Fruit fly (Drosophila melanogaster) whole organism, embryonic: ENCODE measurements around the gene pall.

ENCODE experiments used
- Blimp-1 ChIP-seq: fragments of 200-800 bp; sonication (Bioruptor generic); optimal IDR thresholded peaks from 3 replicates; lab custom pipeline; 2018; ENCODE audit warnings: missing biosample characterization, missing genetic modification characterization, mild to moderate bottlenecking, moderate library complexity, missing genetic modification reagents
- CG10147 ChIP-seq: fragments of 200-800 bp; sonication (Bioruptor generic); optimal IDR thresholded peaks from 2 replicates; lab custom pipeline; 2019; ENCODE audit warnings: missing biosample characterization, mild to moderate bottlenecking, missing genetic modification characterization, moderate library complexity
- CG10209 ChIP-seq: fragments of 200-800 bp; sonication (Bioruptor generic); optimal IDR thresholded peaks from 3 replicates; lab custom pipeline; 2017; ENCODE audit warnings: missing biosample characterization, mild to moderate bottlenecking, missing genetic modification characterization, missing genetic modification reagents
- CG11723 ChIP-seq: fragments of 200-800 bp; sonication (Bioruptor generic); optimal IDR thresholded peaks from 2 replicates; lab custom pipeline; 2017; ENCODE audit warnings: missing biosample characterization, mild to moderate bottlenecking, missing genetic modification characterization
- CG12071 ChIP-seq: fragments of 200-800 bp; sonication (Bioruptor generic); optimal IDR thresholded peaks from 3 replicates; lab custom pipeline; 2018; ENCODE audit warnings: missing biosample characterization, mild to moderate bottlenecking, missing genetic modification characterization
- CG12155 ChIP-seq: fragments of 200-800 bp; sonication (Bioruptor generic); optimal IDR thresholded peaks from 3 replicates; lab custom pipeline; 2016; ENCODE audit warnings: missing biosample characterization, missing genetic modification characterization
- CG13287 ChIP-seq: fragments of 200-800 bp; sonication (Bioruptor generic); IDR thresholded peaks from 2 replicates; pipeline ENCODE4 v1.3.6; 2022; ENCODE audit warnings: missing biosample characterization, missing genetic modification characterization; ENCODE audit not compliant: partially characterized antibody
- CG15601 ChIP-seq: fragments of 200-800 bp; sonication (Bioruptor generic); optimal IDR thresholded peaks from 3 replicates; lab custom pipeline; 2019; ENCODE audit warnings: missing biosample characterization, mild to moderate bottlenecking, missing genetic modification characterization, moderate library complexity
- CG1602 ChIP-seq: fragments of 200-800 bp; sonication (Bioruptor generic); optimal IDR thresholded peaks from 3 replicates; lab custom pipeline; 2016; ENCODE audit warnings: missing biosample characterization, missing genetic modification characterization
- CG17186 ChIP-seq: fragments of 200-800 bp; sonication (Bioruptor generic); optimal IDR thresholded peaks from 3 replicates; lab custom pipeline; 2017; ENCODE audit warnings: missing biosample characterization, missing genetic modification reagents, missing genetic modification characterization
- CG1832 ChIP-seq: fragments of 200-800 bp; sonication (Bioruptor generic); optimal IDR thresholded peaks from 2 replicates; lab custom pipeline; 2017; ENCODE audit warnings: missing biosample characterization, mild to moderate bottlenecking, missing genetic modification characterization, inconsistent platforms
- CG18619 ChIP-seq: fragments of 200-800 bp; sonication (Bioruptor generic); optimal IDR thresholded peaks from 3 replicates; lab custom pipeline; 2017; ENCODE audit warnings: missing biosample characterization, mild to moderate bottlenecking, missing genetic modification characterization
- CG31224 ChIP-seq: fragments of 200-800 bp; sonication (Bioruptor generic); IDR thresholded peaks from 2 replicates; pipeline ENCODE4 v1.3.6; 2022; ENCODE audit warnings: missing biosample characterization, missing genetic modification characterization
- CG32767 ChIP-seq: fragments of 200-800 bp; sonication (Bioruptor generic); IDR thresholded peaks from 2 replicates; pipeline ENCODE4 v1.3.6; 2022; ENCODE audit warnings: missing biosample characterization, missing genetic modification characterization
- CG33557 ChIP-seq: fragments of 200-800 bp; sonication (Bioruptor generic); optimal IDR thresholded peaks from 2 replicates; lab custom pipeline; 2019; ENCODE audit warnings: missing biosample characterization, mild to moderate bottlenecking, missing genetic modification characterization, moderate library complexity
- CG3726 ChIP-seq: fragments of 200-800 bp; sonication (Bioruptor generic); IDR thresholded peaks from 3 replicates; pipeline ENCODE4, ENCODE4 v1.3.6; 2022; ENCODE audit warnings: missing biosample characterization, missing genetic modification characterization
- CG43689 ChIP-seq: fragments of 200-800 bp; sonication (Bioruptor generic); IDR thresholded peaks from 2 replicates; pipeline ENCODE4 v1.3.6; 2022; ENCODE audit warnings: missing biosample characterization, missing genetic modification characterization
- CG5180 ChIP-seq: fragments of 200-800 bp; sonication (Bioruptor generic); optimal IDR thresholded peaks from 3 replicates; lab custom pipeline; 2017; ENCODE audit warnings: missing biosample characterization, missing genetic modification characterization, mild to moderate bottlenecking, moderate library complexity, missing genetic modification reagents
- CG6854 ChIP-seq: fragments of 200-800 bp; sonication (Bioruptor generic); optimal IDR thresholded peaks from 3 replicates; lab custom pipeline; 2017; ENCODE audit warnings: missing biosample characterization, mild to moderate bottlenecking, missing genetic modification characterization
- CG7786 ChIP-seq: fragments of 200-800 bp; sonication (Bioruptor generic); optimal IDR thresholded peaks from 2 replicates; lab custom pipeline; 2016; ENCODE audit warnings: missing biosample characterization, missing genetic modification characterization
- CG7987 ChIP-seq: fragments of 200-800 bp; sonication (Bioruptor generic); optimal IDR thresholded peaks from 2 replicates; lab custom pipeline; 2018; ENCODE audit warnings: missing biosample characterization, mild to moderate bottlenecking, missing genetic modification characterization, moderate library complexity
- CG9437 ChIP-seq: fragments of 200-800 bp; sonication (Bioruptor generic); optimal IDR thresholded peaks from 2 replicates; lab custom pipeline; 2018; ENCODE audit warnings: missing biosample characterization, mild to moderate bottlenecking, missing genetic modification characterization
- D ChIP-seq, 2 experiments: fragments of 200-800 bp in 1 of 2; fragments of >200 bp in 1 of 2; sonication (Bioruptor generic) in 1 of 2; optimal IDR thresholded peaks; 2 replicates in 1 of 2; 3 replicates in 1 of 2; lab custom pipeline; 2017; ENCODE audit warnings: mild to moderate bottlenecking in 1 of 2, missing biosample characterization in 1 of 2, missing genetic modification characterization in 1 of 2, missing genetic modification reagents in 1 of 2
- D19A ChIP-seq: fragments of 200-800 bp; optimal IDR thresholded peaks from 3 replicates; lab custom pipeline; 2019; ENCODE audit warnings: missing biosample characterization, mild to moderate bottlenecking, missing genetic modification characterization, moderate library complexity
- Dref ChIP-seq: fragments of 200-800 bp; sonication (Bioruptor generic); IDR thresholded peaks from 2 replicates; pipeline ENCODE4 v1.3.6; 2022; ENCODE audit warnings: missing biosample characterization, missing genetic modification characterization
- Fer3 ChIP-seq: fragments of 200-800 bp; sonication (Bioruptor generic); optimal IDR thresholded peaks from 2 replicates; lab custom pipeline; 2018; ENCODE audit warnings: missing biosample characterization, mild to moderate bottlenecking, missing genetic modification characterization, moderate library complexity
- Hmx ChIP-seq: fragments of 200-800 bp; sonication (Bioruptor generic); optimal IDR thresholded peaks from 2 replicates; lab custom pipeline; 2016; ENCODE audit warnings: missing biosample characterization, missing genetic modification characterization
- Hr39 ChIP-seq: fragments of >200 bp; optimal IDR thresholded peaks from 2 replicates; lab custom pipeline; 2017
- Mad ChIP-seq: fragments of 200-800 bp; sonication (Bioruptor generic); optimal IDR thresholded peaks from 2 replicates; lab custom pipeline; 2016; ENCODE audit warnings: missing biosample characterization, missing genetic modification characterization
- Oli ChIP-seq: fragments of 200-800 bp; sonication (Bioruptor generic); optimal IDR thresholded peaks from 2 replicates; lab custom pipeline; 2018; ENCODE audit warnings: missing biosample characterization, mild to moderate bottlenecking, missing genetic modification characterization, moderate library complexity
- PHDP ChIP-seq: fragments of 200-800 bp; sonication (Bioruptor generic); optimal IDR thresholded peaks from 3 replicates; lab custom pipeline; 2018; ENCODE audit warnings: missing biosample characterization, mild to moderate bottlenecking, missing genetic modification characterization, moderate library complexity
- Spps ChIP-seq: fragments of 200-800 bp; sonication (Bioruptor generic); optimal IDR thresholded peaks from 2 replicates; lab custom pipeline; 2018; ENCODE audit warnings: missing biosample characterization, mild to moderate bottlenecking, missing genetic modification characterization
- Xrp1 ChIP-seq: fragments of 200-800 bp; sonication (Bioruptor generic); IDR thresholded peaks from 2 replicates; pipeline ENCODE4 v1.3.6; 2022; ENCODE audit warnings: missing biosample characterization, missing genetic modification characterization
- ash1 ChIP-seq: fragments of 200-800 bp; sonication (Bioruptor generic); optimal IDR thresholded peaks from 2 replicates; lab custom pipeline; 2018; ENCODE audit warnings: missing biosample characterization, mild to moderate bottlenecking, missing genetic modification characterization
- chinmo ChIP-seq: fragments of 200-800 bp; sonication (Bioruptor generic); IDR thresholded peaks from 4 replicates; pipeline ENCODE4 v1.3.6; 2022; ENCODE audit warnings: missing biosample characterization, missing genetic modification characterization; ENCODE audit not compliant: partially characterized antibody
- dimm ChIP-seq: fragments of 200-800 bp; sonication (Bioruptor generic); IDR thresholded peaks from 2 replicates; pipeline ENCODE4 v1.3.6; 2022; ENCODE audit warnings: missing biosample characterization, missing genetic modification characterization
- dmrt11E ChIP-seq: fragments of 200-800 bp; sonication (Bioruptor generic); optimal IDR thresholded peaks from 3 replicates; lab custom pipeline; 2018; ENCODE audit warnings: missing biosample characterization, mild to moderate bottlenecking, missing genetic modification characterization, moderate library complexity
- en ChIP-seq: fragments of 200-800 bp; sonication (Bioruptor generic); optimal IDR thresholded peaks from 2 replicates; lab custom pipeline; 2016; ENCODE audit warnings: missing biosample characterization, missing genetic modification characterization
- ham ChIP-seq: fragments of 200-800 bp; sonication (Bioruptor generic); IDR thresholded peaks from 2 replicates; pipeline ENCODE4 v1.3.6; 2022; ENCODE audit warnings: missing biosample characterization, missing genetic modification characterization
- ken ChIP-seq: fragments of 200-800 bp; sonication (Bioruptor generic); IDR thresholded peaks from 3 replicates; pipeline ENCODE4 v1.3.6; 2022; ENCODE audit warnings: missing biosample characterization, missing genetic modification characterization
- onecut ChIP-seq: fragments of 200-800 bp; sonication (Bioruptor generic); IDR thresholded peaks from 2 replicates; pipeline ENCODE4 v1.3.6; 2022; ENCODE audit warnings: missing biosample characterization, missing genetic modification characterization
- rib ChIP-seq: fragments of 200-800 bp; sonication (Bioruptor generic); IDR thresholded peaks from 2 replicates; pipeline ENCODE4 v1.3.6; 2022; ENCODE audit warnings: missing biosample characterization, missing genetic modification characterization
- sima ChIP-seq: fragments of 200-800 bp; sonication (Bioruptor generic); optimal IDR thresholded peaks from 2 replicates; lab custom pipeline; 2016; ENCODE audit warnings: missing biosample characterization, missing genetic modification characterization
- sqz ChIP-seq: fragments of 200-800 bp; sonication (Bioruptor generic); optimal IDR thresholded peaks from 3 replicates; lab custom pipeline; 2018; ENCODE audit warnings: missing biosample characterization, mild to moderate bottlenecking, missing genetic modification characterization
- trh ChIP-seq: fragments of 200-800 bp; sonication (Bioruptor generic); optimal IDR thresholded peaks from 2 replicates; lab custom pipeline; 2016; ENCODE audit warnings: missing biosample characterization, missing genetic modification characterization
- unc-4 ChIP-seq: fragments of 200-800 bp; sonication (Bioruptor generic); IDR thresholded peaks from 2 replicates; pipeline ENCODE4 v1.3.6; 2022; ENCODE audit warnings: missing biosample characterization, missing genetic modification characterization; ENCODE audit not compliant: partially characterized antibody
- wor ChIP-seq: fragments of 200-800 bp; sonication (Bioruptor generic); IDR thresholded peaks from 2 replicates; pipeline ENCODE4 v1.3.6; 2022; ENCODE audit warnings: missing biosample characterization, missing genetic modification characterization

pall gene

dm6 chr3L:9460775-9461491 is 26.7 kb downstream of the pall start, which contains the start of the genes CG3434 and CG44838 (continued):
- TF ChIP-seq PHDP (peak; percentile 81), Hmx (GFP tag; lab: Kevin White, UChicago) (peak; percentile 26), Mad (GFP tag; lab: Kevin White, UChicago) (peak; percentile 82), CG12155 (GFP tag; lab: Kevin White, UChicago) (peak; percentile 86), onecut (GFP tag; lab: Robert Waterston, UW) (peak; percentile 51), D (optimal IDR thresholded peaks at IDR 0.05; lab: Kevin White, UChicago) (no peak), D (GFP tag; optimal IDR thresholded peaks at IDR 0.05; lab: Kevin White, UChicago) (peak; percentile 70), sqz (GFP tag; lab: Kevin White, UChicago) (peak; percentile 65), chinmo (GFP tag; lab: Robert Waterston, UW) (peak; percentile 77; the same call in 1 of the 4 replicates), CG5180 (GFP tag; lab: Kevin White, UChicago) (peak; percentile 87), ham (GFP tag; lab: Robert Waterston, UW) (no peak), ash1 (no peak), CG43689 (GFP tag; lab: Robert Waterston, UW) (no peak), Fer3 (tag; lab: Kevin White, UChicago) (peak; percentile 71), CG10209 (peak; percentile 68), en (no peak), Oli (peak; percentile 73)
- TF ChIP-seq, all 482 proteins: peak for 382

dm6 chr3L:9457619-9458092 is 29.9 kb downstream of the pall start, which contains the start of gene CG3437:
Gene CG3437 (minus strand): TSS chr3L:9457669.
- TF ChIP-seq unc-4 (GFP tag; lab: Robert Waterston, UW) (0 out of 2 replicates have a peak, but pooled peaks have one; percentile 30), Blimp-1 (peak; percentile 97), ken (peak; percentile 99), CG7786 (GFP tag; lab: Kevin White, UChicago) (peak; percentile 99), CG12071 (peak; percentile 99), CG9437 (GFP tag; lab: Kevin White, UChicago) (peak; percentile 91), rib (GFP tag; lab: Robert Waterston, UW) (peak; percentile 99), CG1832 (GFP tag; lab: Kevin White, UChicago) (no peak), CG10147 (GFP tag; lab: Kevin White, UChicago) (peak; percentile 98), sima (peak; percentile 97), CG15601 (tag; lab: Kevin White, UChicago) (peak; percentile 97), wor (GFP tag; lab: Robert Waterston, UW) (peak; percentile 97), CG3726 (GFP tag; lab: Robert Waterston, UW) (peak; percentile 99), CG18619 (GFP tag; lab: Kevin White, UChicago) (peak; percentile 98), CG12155 (GFP tag; lab: Kevin White, UChicago) (peak; percentile 98), CG6854 (GFP tag; lab: Kevin White, UChicago) (peak; percentile 98), CG1602 (peak; percentile 99), dimm (GFP tag; lab: Robert Waterston, UW) (peak; percentile 98), Dref (GFP tag; lab: Robert Waterston, UW) (peak; percentile 51), CG7987 (peak; percentile 97), CG33557 (peak; percentile 97), D19A (tag; lab: Kevin White, UChicago) (peak; percentile 85), CG32767 (GFP tag; lab: Robert Waterston, UW) (peak; percentile 98), Hr39 (no peak), trh (GFP tag; lab: Kevin White, UChicago) (peak; percentile 93), Xrp1 (GFP tag; lab: Robert Waterston, UW) (peak; percentile 100), CG13287 (GFP tag; lab: Robert Waterston, UW) (peak; percentile 58; the same call in 1 of the 2 replicates), Spps (tag; lab: Kevin White, UChicago) (peak; percentile 96), CG17186 (GFP tag; lab: Kevin White, UChicago) (peak; percentile 95), CG11723 (GFP tag; lab: Kevin White, UChicago) (peak; percentile 97), CG31224 (GFP tag; lab: Robert Waterston, UW) (peak; percentile 97), dmrt11E (peak; percentile 97)
